Worm (Caenorhabditis elegans): ENCODE results near the gene mut-14.

Gene mut-14

DNA sequence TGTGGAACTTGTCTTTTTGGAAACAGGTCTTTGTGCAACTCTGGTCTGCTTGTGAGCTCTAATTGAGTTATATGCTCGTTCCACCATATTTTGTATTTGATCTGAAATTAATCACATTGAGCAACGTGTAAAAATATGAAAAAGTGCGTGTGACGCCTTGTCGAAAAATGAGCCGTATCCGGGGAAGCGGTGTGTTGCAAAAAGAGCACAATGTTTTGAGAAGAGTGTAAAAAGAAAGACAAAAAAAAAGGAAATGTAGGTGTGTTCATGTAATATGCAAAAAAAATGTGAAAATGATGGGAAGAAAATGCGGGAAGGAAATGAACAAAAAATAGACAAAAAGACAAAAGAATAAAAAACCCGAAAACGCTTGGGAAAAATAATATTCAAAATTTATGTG, 29.7 kb downstream of the mut-14 start, which contains the start of gene acy-4:
Gene acy-4 (minus strand): TSS at position 101 of the 400 bp plus-strand sequence.
- no peak for TF ChIP-seq sptf-1 (tag; optimal IDR thresholded peaks at IDR 0.05)
- TF ChIP-seq lin-13 (tag; optimal IDR thresholded peaks at IDR 0.05) = no peak
- TF ChIP-seq ceh-39 (tag; optimal IDR thresholded peaks at IDR 0.05) = no peak
- TF ChIP-seq nhr-2 (tag; optimal IDR thresholded peaks at IDR 0.05) = no peak
- TF ChIP-seq nhr-76 (tag; optimal IDR thresholded peaks at IDR 0.05) = no peak
- no peak for TF ChIP-seq ham-2 (GFP tag; optimal IDR thresholded peaks at IDR 0.05)

DNA sequence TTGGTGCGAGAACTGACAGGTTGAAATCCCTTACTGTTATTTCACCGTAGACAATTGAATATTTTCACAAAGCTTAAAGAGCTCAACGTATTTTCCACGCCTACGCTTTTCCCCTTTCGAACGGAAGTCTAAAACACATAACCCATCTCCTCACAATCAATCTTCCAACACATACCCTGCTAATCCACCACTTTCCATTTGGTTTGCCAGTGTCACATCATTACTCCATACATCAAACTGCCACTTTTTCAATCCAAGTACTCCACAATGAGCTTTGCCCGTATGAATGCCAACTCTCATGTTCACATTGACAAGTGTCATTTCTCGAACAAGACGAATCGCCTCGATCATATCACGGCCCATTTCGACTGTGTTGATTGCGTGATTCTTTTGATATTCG, 32.5 kb downstream of the mut-14 start:
- TF ChIP-seq mab-5 (tag; optimal IDR thresholded peaks at IDR 0.05) (no peak), lin-32 (GFP tag; optimal IDR thresholded peaks at IDR 0.05) (no peak), lin-13 (tag; optimal IDR thresholded peaks at IDR 0.05) (no peak), hlh-1 (tag; optimal IDR thresholded peaks at IDR 0.05) (no peak), nhr-2 (tag; optimal IDR thresholded peaks at IDR 0.05) (no peak), nhr-12 (tag; optimal IDR thresholded peaks at IDR 0.05) (no peak), pha-4 (tag; optimal IDR thresholded peaks at IDR 0.05) (no peak), zip-8 (tag; optimal IDR thresholded peaks at IDR 0.05) (no peak), sem-2 (GFP tag; optimal IDR thresholded peaks at IDR 0.05) (no peak), elt-1 (tag; optimal IDR thresholded peaks at IDR 0.05; ENCODE audit: borderline replicate concordance, insufficient read depth) (no peak), sptf-1 (tag; optimal IDR thresholded peaks at IDR 0.05) (no peak), tbx-8 (GFP tag; optimal IDR thresholded peaks at IDR 0.05) (no peak), mls-2 (tag; optimal IDR thresholded peaks at IDR 0.05) (no peak), nhr-76 (tag; optimal IDR thresholded peaks at IDR 0.05) (no peak), ceh-39 (tag; optimal IDR thresholded peaks at IDR 0.05) (no peak), ceh-43 (GFP tag; optimal IDR thresholded peaks at IDR 0.05) (no peak), lsy-2 (tag; optimal IDR thresholded peaks at IDR 0.05) (no peak), elt-3 (tag; optimal IDR thresholded peaks at IDR 0.05) (no peak)

DNA sequence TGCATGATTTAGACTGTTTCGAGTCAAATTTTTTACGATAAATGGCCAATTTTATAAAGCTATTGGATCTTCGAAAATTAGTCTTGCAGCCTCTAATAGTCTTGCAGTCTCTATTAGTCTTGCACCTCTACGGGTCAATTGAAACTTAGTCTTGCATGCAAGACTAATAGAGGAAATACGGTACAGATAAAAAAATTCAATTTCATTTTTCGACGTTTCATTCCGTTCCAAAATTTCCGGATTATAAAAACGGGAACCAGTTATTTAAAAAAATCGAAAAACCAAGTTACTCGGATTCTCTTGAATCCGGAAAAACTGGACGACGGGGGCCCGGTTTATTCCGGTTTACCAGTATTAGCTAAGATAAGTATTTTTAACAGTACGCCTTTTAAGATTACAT, 39.1 kb downstream of the mut-14 start, which contains the start of gene M03E7.1:
Gene M03E7.1 (plus strand): TSS at position 301 of the 400 bp plus-strand sequence.
- no peak for TF ChIP-seq elt-1 (tag; optimal IDR thresholded peaks at IDR 0.05; ENCODE audit: borderline replicate concordance, insufficient read depth)

DNA sequence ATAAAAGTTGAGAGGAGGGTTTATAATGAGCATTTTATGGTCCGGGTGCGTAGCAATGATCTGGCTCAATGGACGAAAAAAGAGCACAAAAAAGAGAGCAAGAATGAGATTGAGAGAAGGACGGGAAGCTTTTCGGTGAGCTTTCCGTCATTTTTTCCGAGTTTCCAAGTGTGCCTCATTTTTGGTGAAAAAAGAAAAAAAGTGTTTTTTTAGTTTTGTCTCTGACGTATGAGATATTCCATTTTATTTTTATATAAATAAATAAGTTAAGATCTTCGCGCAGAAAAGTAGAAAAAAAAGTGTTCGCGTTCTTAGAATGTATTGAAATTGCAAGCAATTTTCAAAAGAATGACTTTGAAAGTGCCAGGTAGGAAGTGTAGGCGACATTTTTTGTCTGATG, 40.5 kb downstream of the mut-14 start, which contains the start of gene memb-2:
Gene memb-2 (minus strand): TSS at position 101 of the 400 bp plus-strand sequence.
- TF ChIP-seq cnd-1 (tag; optimal IDR thresholded peaks at IDR 0.05) (no peak), ham-2 (GFP tag; optimal IDR thresholded peaks at IDR 0.05) (no peak), lsy-2 (tag; optimal IDR thresholded peaks at IDR 0.05) (no peak), pha-4 (tag; optimal IDR thresholded peaks at IDR 0.05) (no peak), sem-2 (GFP tag; optimal IDR thresholded peaks at IDR 0.05) (no peak), ceh-39 (tag; optimal IDR thresholded peaks at IDR 0.05) (no peak), mep-1 (tag; optimal IDR thresholded peaks at IDR 0.05) (no peak)

DNA sequence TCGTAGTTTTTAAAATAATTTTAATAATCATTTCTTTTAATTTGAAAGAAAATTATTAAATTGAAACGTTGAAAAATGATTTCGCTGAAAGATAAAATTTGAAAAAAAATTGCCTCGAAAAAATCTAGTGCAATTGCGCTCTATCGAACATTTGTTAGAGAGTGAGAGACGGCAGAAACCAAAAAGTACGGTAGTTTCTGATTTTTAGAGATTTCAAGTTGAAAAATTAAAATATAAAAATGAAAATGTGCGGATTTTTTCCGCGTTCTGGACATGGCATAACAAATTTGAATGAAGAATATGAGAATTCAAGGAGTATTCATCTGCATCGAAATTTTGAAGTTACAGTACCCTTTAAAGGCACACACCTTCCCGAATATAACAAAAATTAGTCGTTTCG, 41.1 kb downstream of the mut-14 start:
- TF ChIP-seq nhr-76 (tag; optimal IDR thresholded peaks at IDR 0.05) = no peak
- peak; percentile 52 for TF ChIP-seq lsy-2 (tag; optimal IDR thresholded peaks at IDR 0.05)
- TF ChIP-seq mep-1 (tag; optimal IDR thresholded peaks at IDR 0.05) = peak; percentile 10

DNA sequence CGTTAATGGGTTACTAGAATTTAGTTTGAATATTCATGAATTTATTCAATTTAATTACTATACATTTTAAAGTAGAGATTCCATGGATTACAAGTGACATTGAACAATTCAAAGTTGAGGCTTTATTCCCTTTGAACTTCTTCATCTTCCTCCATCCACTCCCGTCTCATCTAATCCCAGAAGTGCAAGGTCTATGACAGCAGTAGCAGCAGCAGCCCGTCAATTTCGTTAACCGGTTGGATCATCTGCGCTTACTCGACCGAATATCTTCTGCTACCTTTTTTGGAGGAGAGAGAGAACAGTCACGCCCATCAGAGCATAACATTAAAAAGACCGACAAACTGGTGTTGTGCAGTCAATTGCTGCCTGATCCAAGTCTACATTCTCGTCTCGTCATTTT, 43.2 kb downstream of the mut-14 start, which contains the start of gene M03E7.2:
Gene M03E7.2 (plus strand): TSS at position 301 of the 400 bp plus-strand sequence.
- TF ChIP-seq lsy-2 (tag; optimal IDR thresholded peaks at IDR 0.05) = no peak
- TF ChIP-seq hlh-1 (tag; optimal IDR thresholded peaks at IDR 0.05) = no peak
- no peak for TF ChIP-seq tbx-8 (GFP tag; optimal IDR thresholded peaks at IDR 0.05)
- no peak for TF ChIP-seq nhr-2 (tag; optimal IDR thresholded peaks at IDR 0.05)
- no peak for TF ChIP-seq bed-3 (GFP tag; optimal IDR thresholded peaks at IDR 0.05)
- TF ChIP-seq unc-62 (GFP tag; optimal IDR thresholded peaks at IDR 0.05) = no peak
- TF ChIP-seq nhr-76 (tag; optimal IDR thresholded peaks at IDR 0.05) = no peak

DNA sequence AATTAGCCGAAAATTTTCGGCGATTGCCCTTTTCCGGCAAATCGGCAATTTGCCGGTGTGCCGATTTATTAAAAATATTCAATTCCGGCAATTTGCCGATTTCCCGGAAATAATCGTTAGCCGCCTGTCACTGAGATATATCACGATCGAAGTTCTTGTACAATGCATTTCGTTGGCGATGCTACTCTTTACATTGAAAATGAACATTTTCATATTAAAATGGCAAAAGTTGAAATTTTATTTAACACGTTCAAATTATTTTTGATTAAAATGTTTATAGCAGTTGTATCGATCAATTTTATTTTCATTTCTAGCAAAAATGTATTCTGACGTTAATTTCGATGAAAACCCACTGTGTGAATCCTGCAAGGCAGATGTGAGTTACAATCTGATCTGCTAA, 45.8 kb downstream of the mut-14 start, which contains the start of gene M03E7.3:
Gene M03E7.3 (plus strand): TSS at position 301 of the 400 bp plus-strand sequence.
- no peak for TF ChIP-seq ceh-39 (tag; optimal IDR thresholded peaks at IDR 0.05)
- no peak for TF ChIP-seq pha-4 (tag; optimal IDR thresholded peaks at IDR 0.05)
- TF ChIP-seq sptf-1 (tag; optimal IDR thresholded peaks at IDR 0.05) = no peak
- TF ChIP-seq unc-62 (GFP tag; optimal IDR thresholded peaks at IDR 0.05) = no peak
- no peak for TF ChIP-seq nhr-76 (tag; optimal IDR thresholded peaks at IDR 0.05)
- no peak for TF ChIP-seq lin-13 (tag; optimal IDR thresholded peaks at IDR 0.05)
- TF ChIP-seq bed-3 (GFP tag; optimal IDR thresholded peaks at IDR 0.05) = no peak
- no peak for TF ChIP-seq ceh-83 (GFP tag; optimal IDR thresholded peaks at IDR 0.05)

Measured in whole organism, mixed stage, embryonic.